Fruit fly (Drosophila melanogaster): ENCODE results near the gene glu.

- peak; percentile 91 for TF ChIP-seq Snoo (tag; optimal IDR thresholded peaks at IDR 0.05)
- peak; percentile 92 for TF ChIP-seq CG13204 (GFP tag; optimal IDR thresholded peaks at IDR 0.05)
- peak; percentile 92 for TF ChIP-seq CG17806 (tag; optimal IDR thresholded peaks at IDR 0.05)
- peak; percentile 74 for TF ChIP-seq CG32121 (GFP tag; IDR thresholded peaks at IDR 0.05)
- TF ChIP-seq D1 (tag; optimal IDR thresholded peaks at IDR 0.05): peak; percentile 92
- no peak for TF ChIP-seq CG10348 (GFP tag; IDR thresholded peaks at IDR 0.05)
- TF ChIP-seq CG15710 (tag; optimal IDR thresholded peaks at IDR 0.05): peak; percentile 97
- peak; percentile 78; the same call in 1 of the 2 replicates for TF ChIP-seq Ets98B (GFP tag; IDR thresholded peaks at IDR 0.05)
- peak; percentile 90 for TF ChIP-seq gl (tag; optimal IDR thresholded peaks at IDR 0.05)
Observed at dm6 chr2L:16683958-16684877, 54.0 kb downstream of the glu start, which contains the start of gene CG31807.
